Fruit fly (Drosophila melanogaster) whole organism, prepupa: ENCODE measurements around the gene CG7943.

Experiments used
- CG16779 ChIP-seq: fragments of 200-800 bp; sonication (Bioruptor generic); optimal IDR thresholded peaks from 3 replicates; lab custom pipeline; 2017; ENCODE audit warnings: missing biosample characterization, mild to moderate bottlenecking, missing genetic modification characterization
- OdsH ChIP-seq: fragments of 200-800 bp; sonication (Bioruptor generic); optimal IDR thresholded peaks from 3 replicates; lab custom pipeline; 2016; ENCODE audit warnings: missing biosample characterization, missing genetic modification characterization
- acj6 ChIP-seq: fragments of 200-800 bp; sonication (Bioruptor generic); optimal IDR thresholded peaks from 3 replicates; lab custom pipeline; 2016; ENCODE audit warnings: missing biosample characterization, missing genetic modification characterization

DNA sequence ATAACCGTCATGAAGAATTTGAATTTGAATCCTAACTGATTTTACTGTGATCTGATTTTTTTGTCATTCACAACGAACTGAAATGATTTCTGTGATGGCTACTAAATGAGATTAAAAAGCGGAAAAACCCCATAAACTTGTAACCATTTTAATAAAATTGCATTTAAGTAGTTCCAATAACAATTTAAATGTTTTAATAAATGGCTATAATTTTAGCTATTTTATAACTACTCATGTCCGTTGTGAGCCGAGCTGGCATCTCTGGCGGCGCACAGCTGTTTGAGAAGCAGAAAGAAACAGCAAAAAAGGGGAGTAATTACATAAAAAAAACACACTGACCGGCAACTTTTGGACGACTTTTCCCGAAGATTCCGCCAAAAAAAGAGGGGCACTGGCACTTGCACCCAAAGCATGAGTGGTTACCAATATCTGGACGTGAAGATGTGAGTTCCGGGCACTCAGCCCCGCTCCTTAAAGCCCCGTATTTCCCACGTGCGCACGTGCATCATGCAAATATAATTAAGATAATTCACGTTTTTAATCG, 10.4 kb downstream of the CG7943 start, which contains the start of the genes CG7950 and Rpp14a:
- peak; percentile 89 for TF ChIP-seq OdsH
- peak; percentile 87 for TF ChIP-seq acj6
- TF ChIP-seq CG16779 (tag; lab: Kevin White, UChicago), result peak; percentile 61
